Worm (Caenorhabditis elegans): ENCODE results near the gene gap-1.
A peak's percentile ranks its signal among the peaks of the same experiment; 100 is the strongest.

Gene gap-1

DNA sequence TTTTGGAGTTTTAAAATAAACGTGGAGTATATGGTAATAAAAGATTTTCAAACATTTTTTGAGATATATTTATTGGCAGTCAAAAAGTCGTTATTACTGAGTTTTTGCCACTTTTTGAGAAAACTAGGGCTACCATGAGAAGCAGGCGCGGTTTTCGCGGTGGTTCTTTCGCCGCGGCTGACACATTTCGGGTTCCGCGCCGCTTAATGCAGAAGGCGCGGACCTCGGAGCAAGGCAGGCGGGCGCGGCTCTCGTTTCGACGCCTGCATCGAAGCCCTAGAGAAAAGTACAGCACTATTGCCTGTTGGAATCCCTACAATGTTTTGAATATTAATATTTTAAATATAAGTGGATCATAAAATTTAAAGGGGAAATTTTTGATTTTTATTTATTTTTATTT, 27.1 kb downstream of the gap-1 start:
- TF ChIP-seq unc-62 (GFP tag; optimal IDR thresholded peaks at IDR 0.05) (no peak), snpc-4 (tag; optimal IDR thresholded peaks at IDR 0.05) (peak; percentile 61), rnt-1 (tag; optimal IDR thresholded peaks at IDR 0.05) (peak; percentile 27), vab-15 (tag; optimal IDR thresholded peaks at IDR 0.05) (no peak), elt-2 (tag; optimal IDR thresholded peaks at IDR 0.05) (no peak), unc-86 (tag; optimal IDR thresholded peaks at IDR 0.05) (no peak), nhr-19 (GFP tag; conservative IDR thresholded peaks at IDR 0.05) (no peak), aha-1 (tag; optimal IDR thresholded peaks at IDR 0.05) (no peak), grh-1 (GFP tag; IDR thresholded peaks at IDR 0.05) (no peak), jun-1 (tag; optimal IDR thresholded peaks at IDR 0.05) (no peak)

DNA sequence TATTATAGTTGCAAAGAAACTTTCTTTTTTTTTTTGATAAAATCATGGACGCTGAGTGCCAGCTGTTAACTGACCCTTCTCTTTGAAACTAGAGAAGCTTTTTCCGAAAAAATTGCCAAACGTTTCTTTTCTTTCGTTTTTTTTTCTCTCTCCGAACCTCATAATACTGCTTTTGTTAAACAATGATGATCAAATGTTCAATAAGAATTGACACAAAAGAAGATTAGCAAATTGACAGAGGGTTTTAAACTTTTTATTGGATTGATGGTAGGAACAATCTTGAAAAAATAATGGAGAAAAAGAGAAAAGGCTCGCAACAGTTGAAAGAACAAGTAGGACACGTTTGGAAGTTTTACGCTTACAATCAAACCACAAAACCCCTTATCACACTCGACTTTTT, 28.5 kb downstream of the gap-1 start, which contains the start of gene hex-1:
TSS of gene hex-1 (plus strand) at position 301 of the 400 bp plus-strand sequence.
- TF ChIP-seq lin-15B (tag; optimal IDR thresholded peaks at IDR 0.05) (no peak), F16B12.6 (tag; optimal IDR thresholded peaks at IDR 0.05) (no peak), hlh-17 (GFP tag; optimal IDR thresholded peaks at IDR 0.05; ENCODE audit: borderline replicate concordance) (no peak), skn-1 (tag; optimal IDR thresholded peaks at IDR 0.05) (no peak)

DNA sequence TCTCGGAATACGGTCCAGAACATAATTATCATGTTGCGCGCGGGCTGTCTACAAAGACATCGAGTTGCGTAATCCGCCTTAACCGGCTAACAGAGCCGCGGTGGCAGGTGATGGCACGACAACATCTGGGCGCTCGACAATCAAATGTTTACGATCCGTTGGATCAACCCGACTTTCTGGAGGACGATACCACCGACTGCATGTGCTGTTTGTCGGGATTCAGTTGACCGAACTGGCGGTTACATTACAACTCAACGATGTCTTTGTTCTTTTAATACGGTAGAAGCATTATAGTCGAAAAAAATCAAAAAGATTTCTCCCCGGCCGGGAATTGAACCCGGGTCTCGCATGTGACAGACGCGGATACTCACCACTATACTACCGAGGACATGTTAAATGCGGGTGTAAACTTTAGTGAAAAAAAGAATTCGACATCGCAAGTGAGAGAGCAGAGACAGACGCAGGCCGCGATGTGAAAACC, 34.6 kb downstream of the gap-1 start:
- no peak for TF ChIP-seq pqm-1 (tag; optimal IDR thresholded peaks at IDR 0.05)
- TF ChIP-seq ceh-63 (GFP tag; optimal IDR thresholded peaks at IDR 0.05), result peak; percentile 29
- TF ChIP-seq C16A3.4 (tag; optimal IDR thresholded peaks at IDR 0.05), result peak; percentile 65
- TF ChIP-seq dpl-1 (GFP tag; optimal IDR thresholded peaks at IDR 0.05), result peak in 1 of 3 experiments; percentile 34
- TF ChIP-seq pag-3 (tag; optimal IDR thresholded peaks at IDR 0.05; ENCODE audit: borderline replicate concordance, insufficient read depth), result peak; percentile 48
- peak; percentile 0 for TF ChIP-seq sox-4 (tag; optimal IDR thresholded peaks at IDR 0.05)
- TF ChIP-seq unc-98 (GFP tag; IDR thresholded peaks at IDR 0.05), result 0 out of 2 replicates have a peak, but pooled peaks have one; percentile 28
- TF ChIP-seq nhr-71 (tag; optimal IDR thresholded peaks at IDR 0.05), result peak; percentile 77
- TF ChIP-seq irx-1 (tag; optimal IDR thresholded peaks at IDR 0.05), result peak; percentile 46
- TF ChIP-seq nhr-77 (tag; optimal IDR thresholded peaks at IDR 0.05), result peak; percentile 49
- TF ChIP-seq unc-130 (tag; optimal IDR thresholded peaks at IDR 0.05), result peak; percentile 29
- peak; percentile 36 for TF ChIP-seq egl-13 (tag; optimal IDR thresholded peaks at IDR 0.05)
- no peak for TF ChIP-seq ztf-11 (tag; optimal IDR thresholded peaks at IDR 0.05)
- no peak for TF ChIP-seq C34B4.2 (tag; optimal IDR thresholded peaks at IDR 0.05)
- no peak for TF ChIP-seq pax-3 (tag; optimal IDR thresholded peaks at IDR 0.05)
- peak; percentile 47 for TF ChIP-seq unc-86 (tag; optimal IDR thresholded peaks at IDR 0.05)
- peak; percentile 60 for TF ChIP-seq xbp-1 (tag; optimal IDR thresholded peaks at IDR 0.05)
- TF ChIP-seq elt-3 (tag; optimal IDR thresholded peaks at IDR 0.05), result peak in 1 of 6 experiments; percentile 53
- no peak; the same call in 1 of the 2 replicates for TF ChIP-seq isw-1 (GFP tag; IDR thresholded peaks at IDR 0.05)
- TF ChIP-seq sptf-1 (tag; optimal IDR thresholded peaks at IDR 0.05), result no peak
- peak; percentile 23 for TF ChIP-seq nhr-237 (tag; optimal IDR thresholded peaks at IDR 0.05)
- peak; percentile 52 for TF ChIP-seq mep-1 (tag; optimal IDR thresholded peaks at IDR 0.05)
- no peak for TF ChIP-seq lin-39 (tag; optimal IDR thresholded peaks at IDR 0.05)
- TF ChIP-seq unc-30 (tag; optimal IDR thresholded peaks at IDR 0.05), result no peak
- TF ChIP-seq nhr-19 (GFP tag; conservative IDR thresholded peaks at IDR 0.05), result peak; percentile 74
- no peak for TF ChIP-seq lin-15B (tag; optimal IDR thresholded peaks at IDR 0.05)
- peak; percentile 66 for TF ChIP-seq nhr-20 (tag; optimal IDR thresholded peaks at IDR 0.05)
- TF ChIP-seq mef-2 (tag; optimal IDR thresholded peaks at IDR 0.05), result no peak
- no peak for TF ChIP-seq snpc-4 (tag; optimal IDR thresholded peaks at IDR 0.05)
- peak; percentile 82 for TF ChIP-seq snu-23 (GFP tag; optimal IDR thresholded peaks at IDR 0.05)
- peak; percentile 80 for TF ChIP-seq nhr-85 (tag)
- TF ChIP-seq ama-1 (optimal IDR thresholded peaks at IDR 0.05), result no peak
- peak in 1 of 2 experiments; percentile 69 for TF ChIP-seq mdl-1 (tag; optimal IDR thresholded peaks at IDR 0.05)
- TF ChIP-seq F16B12.6 (tag; optimal IDR thresholded peaks at IDR 0.05), result peak; percentile 12
- TF ChIP-seq jun-1 (tag; optimal IDR thresholded peaks at IDR 0.05), result peak; percentile 79
- peak; percentile 14 to 41 for TF ChIP-seq efl-1 (optimal IDR thresholded peaks at IDR 0.05)
- peak in 1 of 2 experiments; percentile 94 for TF ChIP-seq efl-1 (GFP tag; optimal IDR thresholded peaks at IDR 0.05 in 1 of 2)
- no peak for TF ChIP-seq ets-5 (GFP tag; IDR thresholded peaks at IDR 0.05)
- TF ChIP-seq swsn-7 (tag; optimal IDR thresholded peaks at IDR 0.05), result peak; percentile 55
- TF ChIP-seq dsc-1 (tag; optimal IDR thresholded peaks at IDR 0.05), result peak; percentile 77
- peak in 1 of 2 experiments; percentile 46 for TF ChIP-seq egl-27 (tag; optimal IDR thresholded peaks at IDR 0.05)
